Worm (Caenorhabditis elegans) whole organism, early embryonic: ENCODE measurements around the gene mrps-21.

Source experiments
- B0310.2 ChIP-seq: sonication (generic microtip); optimal IDR thresholded peaks from 2 replicates; lab custom pipeline; 2016; ENCODE audit warnings: mild to moderate bottlenecking, missing genetic modification characterization, missing compliant biosample characterization
- aly-1 ChIP-seq: sonication (generic microtip); optimal IDR thresholded peaks from 2 replicates; lab custom pipeline; 2016; ENCODE audit warnings: missing genetic modification characterization, missing compliant biosample characterization
- ama-1 ChIP-seq: fragments of 150-350 bp; optimal IDR thresholded peaks from 2 replicates; lab custom pipeline; 2014
- ceh-13 ChIP-seq: fragments of 200-800 bp; sonication (Bioruptor generic); optimal IDR thresholded peaks from 2 replicates; lab custom pipeline; 2018; ENCODE audit warnings: mild to moderate bottlenecking, missing genetic modification characterization, missing compliant biosample characterization
- ceh-36 ChIP-seq: sonication (generic microtip); optimal IDR thresholded peaks from 2 replicates; lab custom pipeline; 2016; ENCODE audit warnings: missing genetic modification characterization, inconsistent platforms, missing compliant biosample characterization
- ets-7 ChIP-seq: sonication (generic microtip); optimal IDR thresholded peaks from 2 replicates; lab custom pipeline; 2016; ENCODE audit warnings: missing genotype, missing genetic modification characterization, missing compliant biosample characterization
- flt-1 ChIP-seq: fragments of 200-800 bp; sonication (Bioruptor generic); IDR thresholded peaks from 2 replicates; pipeline ENCODE4 v1.3.6; 2022; ENCODE audit warnings: missing genetic modification characterization, missing compliant biosample characterization
- hmbx-1 ChIP-seq: sonication (generic microtip); optimal IDR thresholded peaks from 2 replicates; lab custom pipeline; 2016; ENCODE audit warnings: mild to moderate bottlenecking, missing genetic modification characterization, missing compliant biosample characterization
- hmg-4 ChIP-seq: fragments of 200-800 bp; sonication (Bioruptor generic); optimal IDR thresholded peaks from 2 replicates; lab custom pipeline; 2018; ENCODE audit warnings: mild to moderate bottlenecking, missing genetic modification characterization, missing compliant biosample characterization
- hnd-1 ChIP-seq: sonication (generic microtip); optimal IDR thresholded peaks from 2 replicates; lab custom pipeline; 2016; ENCODE audit warnings: missing genetic modification characterization, missing compliant biosample characterization
- pes-1 ChIP-seq: fragments of 200-800 bp; sonication (Bioruptor generic); IDR thresholded peaks from 2 replicates; pipeline ENCODE4 v1.3.6; 2022; ENCODE audit warnings: missing genetic modification reagents, missing genetic modification characterization, missing compliant biosample characterization
- scrt-1 ChIP-seq: fragments of 200-800 bp; sonication (Bioruptor generic); IDR thresholded peaks from 2 replicates; pipeline ENCODE4 v1.3.6; 2022; ENCODE audit warnings: missing genetic modification characterization, missing compliant biosample characterization
- sea-1 ChIP-seq: fragments of 200-800 bp; sonication (Bioruptor generic); conservative IDR thresholded peaks from 2 replicates; pipeline ENCODE4 v1.3.6; 2022; ENCODE audit warnings: missing genetic modification characterization, missing compliant biosample characterization
- tra-4 ChIP-seq: sonication (generic microtip); optimal IDR thresholded peaks from 2 replicates; lab custom pipeline; 2017; ENCODE audit warnings: missing genetic modification characterization, missing compliant biosample characterization

- TF ChIP-seq ama-1, result no peak
- TF ChIP-seq B0310.2 (tag; lab: Kevin White, UChicago), result no peak
- no peak for TF ChIP-seq flt-1
- TF ChIP-seq sea-1 (GFP tag; lab: Robert Waterston, UW), result no peak
- TF ChIP-seq pes-1, result no peak
- TF ChIP-seq ceh-36 (tag; lab: Kevin White, UChicago), result no peak
- no peak for TF ChIP-seq scrt-1
- TF ChIP-seq ceh-13 (GFP tag; lab: Kevin White, UChicago), result no peak
- no peak for TF ChIP-seq hmg-4
- TF ChIP-seq hmbx-1 (tag; lab: Kevin White, UChicago), result no peak
- TF ChIP-seq ets-7 (tag; lab: Kevin White, UChicago), result no peak
- TF ChIP-seq hnd-1 (tag; lab: Kevin White, UChicago), result no peak
- TF ChIP-seq aly-1 (tag; lab: Kevin White, UChicago), result no peak
- TF ChIP-seq tra-4 (tag; lab: Kevin White, UChicago), result no peak
These were observed 18.4 kb downstream of the mrps-21 start for ce11 chrIV:4640941-4641340.
